Worm (Caenorhabditis elegans): ENCODE measurements around the gene nid-1.
A peak's percentile ranks its signal among the peaks of the same experiment; 100 is the strongest.

The nid-1 gene

ce11 chrV:12869948-12870347 lies 40.0 kb upstream of the nid-1 start, which contains the start of gene T07F10.3 (continued):
- TF ChIP-seq ceh-16 (tag; optimal IDR thresholded peaks at IDR 0.05) (peak; percentile 50), lsy-2 (tag; optimal IDR thresholded peaks at IDR 0.05) (peak; percentile 71 to 91)

DNA sequence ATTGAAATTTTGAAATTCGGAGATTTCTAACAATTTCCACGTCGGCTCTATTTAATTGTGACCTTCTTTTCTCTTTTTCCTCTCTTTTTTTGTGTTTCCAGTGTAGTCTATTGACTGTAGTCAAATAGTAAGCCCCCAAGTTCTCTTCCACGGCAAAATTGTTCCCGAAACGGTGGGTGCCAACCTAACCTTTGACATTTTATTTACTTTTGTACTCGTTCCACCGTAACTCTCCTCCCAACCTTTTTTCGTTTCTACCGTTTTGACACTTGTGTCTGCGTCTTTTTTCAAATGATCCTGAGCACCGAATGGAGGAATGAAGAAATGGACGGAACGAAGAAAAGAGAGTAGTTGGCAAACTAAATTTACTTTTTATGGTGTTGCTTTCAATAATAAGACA lies 39.2 kb upstream of the nid-1 start:
- TF ChIP-seq nhr-129 (tag; optimal IDR thresholded peaks at IDR 0.05), result peak; percentile 17
- no peak for TF ChIP-seq gmeb-1 (tag; optimal IDR thresholded peaks at IDR 0.05)
- TF ChIP-seq F13H6.1 (tag; optimal IDR thresholded peaks at IDR 0.05), result peak; percentile 40
- no peak for TF ChIP-seq Y55F3AM.14 (GFP tag; optimal IDR thresholded peaks at IDR 0.05)
- TF ChIP-seq skn-1 (tag; optimal IDR thresholded peaks at IDR 0.05), result no peak
- no peak for TF ChIP-seq egl-27 (tag; optimal IDR thresholded peaks at IDR 0.05)

DNA sequence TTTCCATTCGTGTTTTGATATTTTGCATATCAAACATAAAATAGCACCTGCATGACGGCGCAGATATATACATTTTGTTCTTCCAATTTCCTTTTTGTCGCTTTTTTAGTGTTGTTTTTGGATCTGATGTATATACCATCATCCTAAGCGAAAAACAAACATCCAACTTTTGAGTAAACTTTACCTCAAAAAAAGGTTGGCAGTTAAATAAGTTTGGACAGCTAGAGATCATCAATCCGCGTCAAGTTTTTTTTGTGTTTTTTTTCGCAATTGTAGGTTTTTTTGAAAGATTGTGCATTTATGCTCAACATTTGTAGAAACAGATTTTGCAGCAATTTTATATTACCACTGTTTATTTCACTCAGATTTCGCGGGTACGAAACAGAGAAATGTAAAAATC lies 38.2 kb upstream of the nid-1 start, which contains the start of gene bus-19:
TSS of gene bus-19 (plus strand) at position 301 of the 400 bp plus-strand sequence.
- no peak for TF ChIP-seq mdl-1 (tag; optimal IDR thresholded peaks at IDR 0.05)
- TF ChIP-seq R02D3.7 (tag; optimal IDR thresholded peaks at IDR 0.05), result no peak
- no peak for TF ChIP-seq fos-1 (tag; optimal IDR thresholded peaks at IDR 0.05)
- TF ChIP-seq ztf-11 (tag; optimal IDR thresholded peaks at IDR 0.05), result no peak
- TF ChIP-seq ZK546.5 (tag; optimal IDR thresholded peaks at IDR 0.05), result no peak
- no peak for TF ChIP-seq skn-1 (tag; optimal IDR thresholded peaks at IDR 0.05)
- no peak for TF ChIP-seq nhr-12 (tag; optimal IDR thresholded peaks at IDR 0.05)
- TF ChIP-seq elt-3 (tag; optimal IDR thresholded peaks at IDR 0.05), result no peak
- no peak for TF ChIP-seq Y55F3AM.14 (GFP tag; optimal IDR thresholded peaks at IDR 0.05)
- no peak for TF ChIP-seq ceh-82 (tag; optimal IDR thresholded peaks at IDR 0.05)
- no peak for TF ChIP-seq unc-55 (GFP tag; optimal IDR thresholded peaks at IDR 0.05)
- TF ChIP-seq nhr-11 (tag; optimal IDR thresholded peaks at IDR 0.05), result no peak
- TF ChIP-seq crh-2 (tag; optimal IDR thresholded peaks at IDR 0.05), result no peak
- no peak for TF ChIP-seq sem-4 (tag; optimal IDR thresholded peaks at IDR 0.05)
- no peak for TF ChIP-seq dmd-4 (tag; optimal IDR thresholded peaks at IDR 0.05)
- no peak for TF ChIP-seq nhr-237 (tag; optimal IDR thresholded peaks at IDR 0.05)
- no peak for TF ChIP-seq lin-39 (tag; optimal IDR thresholded peaks at IDR 0.05)
- no peak for TF ChIP-seq ztf-1 (GFP tag; conservative IDR thresholded peaks at IDR 0.05)
- TF ChIP-seq elt-1 (tag; optimal IDR thresholded peaks at IDR 0.05), result no peak

DNA sequence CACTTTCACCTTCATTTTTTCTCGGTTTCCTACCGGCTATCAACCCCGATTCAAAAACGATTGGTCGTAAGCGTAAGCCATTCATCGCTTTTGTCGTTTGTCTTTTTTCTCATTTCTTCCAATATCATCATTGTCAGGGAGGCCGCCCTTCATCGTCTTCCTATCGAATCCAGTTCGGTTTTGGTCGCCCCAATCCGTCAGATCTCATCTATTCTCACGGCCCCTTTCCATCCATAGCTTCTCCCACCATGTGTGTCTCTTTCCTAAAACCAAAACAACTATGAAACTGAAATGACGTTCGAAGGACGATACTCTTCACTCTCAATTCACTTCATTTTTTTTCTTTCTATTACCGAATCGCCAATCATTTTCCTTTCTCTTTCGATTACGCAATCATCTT lies 34.1 kb upstream of the nid-1 start:
- TF ChIP-seq nhr-10 (tag; optimal IDR thresholded peaks at IDR 0.05) (no peak), blmp-1 (tag; optimal IDR thresholded peaks at IDR 0.05; ENCODE audit: insufficient read depth) (peak; percentile 4)

ce11 chrV:12876708-12877107 lies 33.2 kb upstream of the nid-1 start:
- TF ChIP-seq sem-4 (tag; optimal IDR thresholded peaks at IDR 0.05) (no peak), nhr-77 (tag; optimal IDR thresholded peaks at IDR 0.05) (no peak), mdl-1 (tag; optimal IDR thresholded peaks at IDR 0.05) (no peak), blmp-1 (tag; optimal IDR thresholded peaks at IDR 0.05; ENCODE audit: insufficient read depth) (no peak), nhr-21 (tag; optimal IDR thresholded peaks at IDR 0.05) (no peak), sma-9 (GFP tag; optimal IDR thresholded peaks at IDR 0.05) (peak; percentile 58), sma-9 (tag; optimal IDR thresholded peaks at IDR 0.05) (no peak), crh-2 (tag; optimal IDR thresholded peaks at IDR 0.05) (peak; percentile 20), egl-27 (tag; optimal IDR thresholded peaks at IDR 0.05) (no peak), lin-39 (tag; optimal IDR thresholded peaks at IDR 0.05) (no peak), peb-1 (tag; optimal IDR thresholded peaks at IDR 0.05) (no peak), dmd-4 (tag; optimal IDR thresholded peaks at IDR 0.05) (no peak), ztf-11 (tag; optimal IDR thresholded peaks at IDR 0.05) (no peak), fos-1 (tag; optimal IDR thresholded peaks at IDR 0.05) (peak; percentile 48), lin-13 (GFP tag; optimal IDR thresholded peaks at IDR 0.05) (no peak), skn-1 (tag; optimal IDR thresholded peaks at IDR 0.05) (no peak), nhr-237 (tag; optimal IDR thresholded peaks at IDR 0.05) (no peak)

DNA sequence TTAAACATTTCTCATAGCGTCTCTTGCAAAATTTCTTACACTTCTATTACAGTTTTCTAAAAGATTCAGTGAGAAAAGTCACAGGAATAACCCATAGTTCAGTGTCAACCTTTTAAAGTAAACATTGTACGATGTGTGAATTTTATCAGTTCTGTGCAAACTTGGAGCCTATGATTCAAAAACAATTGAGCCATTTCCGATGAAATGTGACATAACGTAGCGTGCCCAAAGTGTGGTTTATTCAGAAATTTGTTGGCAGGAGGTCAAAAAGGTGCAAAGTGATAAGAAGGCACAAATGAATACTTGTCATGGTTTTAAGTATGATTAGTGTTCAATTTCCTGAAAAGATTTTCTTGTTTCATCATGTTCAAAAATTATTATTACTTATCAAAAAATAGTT lies 32.3 kb upstream of the nid-1 start:
- TF ChIP-seq egl-27 (tag; optimal IDR thresholded peaks at IDR 0.05), result no peak
- TF ChIP-seq fos-1 (tag; optimal IDR thresholded peaks at IDR 0.05), result peak; percentile 28

All from whole organism, L2 larva.